Worm (Caenorhabditis elegans): Measurements from ENCODE around the gene R04E5.8.

Gene R04E5.8

DNA sequence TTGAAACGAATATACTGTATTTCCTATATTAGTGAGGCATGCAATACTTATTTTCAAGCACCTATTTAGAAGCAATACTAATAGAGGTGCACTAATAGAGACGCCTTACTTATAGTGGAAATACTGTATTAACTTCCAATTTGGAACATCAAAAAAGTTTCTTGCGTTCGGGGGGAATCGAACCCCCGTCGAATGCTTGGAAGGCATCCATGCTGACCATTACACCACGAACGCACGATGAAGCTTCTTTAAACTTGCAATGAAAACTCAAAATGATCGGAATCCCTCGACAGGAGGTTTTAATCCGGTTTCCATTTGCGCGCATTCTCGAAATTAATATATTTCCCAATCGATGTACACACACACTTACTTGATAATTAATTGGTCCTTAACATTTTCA is 32.3 kb upstream of the R04E5.8 start:
- TF ChIP-seq ahr-1 (tag; optimal IDR thresholded peaks at IDR 0.05) = no peak
- no peak for TF ChIP-seq ets-4 (tag; optimal IDR thresholded peaks at IDR 0.05)
- TF ChIP-seq ceh-2 (tag; optimal IDR thresholded peaks at IDR 0.05) = no peak

DNA sequence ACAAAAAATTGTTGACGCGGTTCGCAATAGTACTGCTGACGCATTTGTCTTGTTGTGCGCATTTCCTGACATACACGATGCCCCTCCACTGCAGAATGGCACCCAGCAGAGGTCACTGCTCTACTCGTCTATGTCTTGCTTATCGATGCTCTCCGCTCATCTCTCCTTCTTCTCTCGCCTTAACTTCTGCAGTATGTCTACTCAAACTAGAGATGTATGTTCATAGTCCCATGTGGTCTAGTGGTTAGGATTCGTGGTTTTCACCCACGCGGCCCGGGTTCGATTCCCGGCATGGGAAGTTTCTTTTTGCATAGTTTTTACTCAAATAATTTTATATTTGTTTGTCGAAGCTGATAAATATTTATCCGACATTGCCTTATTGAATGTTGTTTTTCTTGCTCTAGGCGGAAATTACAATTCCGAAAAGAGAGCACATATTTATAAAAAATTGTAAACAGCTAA is 30.0 kb upstream of the R04E5.8 start, which contains the start of gene C28G1.2:
TSS of gene C28G1.2 (plus strand) at position 130 of the 462 bp plus-strand sequence.
- peak; percentile 94 for TF ChIP-seq sox-4 (tag; optimal IDR thresholded peaks at IDR 0.05)
- no peak for TF ChIP-seq pha-4 (tag; optimal IDR thresholded peaks at IDR 0.05)
- peak; percentile 89 for TF ChIP-seq fax-1 (tag; optimal IDR thresholded peaks at IDR 0.05)
- peak; percentile 87 for TF ChIP-seq C08G9.2 (tag; optimal IDR thresholded peaks at IDR 0.05)
- peak; percentile 92 for TF ChIP-seq ahr-1 (tag; optimal IDR thresholded peaks at IDR 0.05)
- peak; percentile 88 for TF ChIP-seq ceh-30 (tag; optimal IDR thresholded peaks at IDR 0.05)
- TF ChIP-seq pqm-1 (tag; optimal IDR thresholded peaks at IDR 0.05) = peak; percentile 85
- TF ChIP-seq ceh-18 (tag; optimal IDR thresholded peaks at IDR 0.05) = peak; percentile 94
- TF ChIP-seq gmeb-2 (tag; optimal IDR thresholded peaks at IDR 0.05) = peak; percentile 94
- TF ChIP-seq che-1 (tag; optimal IDR thresholded peaks at IDR 0.05) = peak; percentile 93
- TF ChIP-seq syd-9 (tag; optimal IDR thresholded peaks at IDR 0.05) = peak; percentile 96
- TF ChIP-seq elt-2 (tag; optimal IDR thresholded peaks at IDR 0.05) = peak; percentile 96
- TF ChIP-seq npax-4 (tag; optimal IDR thresholded peaks at IDR 0.05) = peak; percentile 85
- TF ChIP-seq ztf-16 (tag; optimal IDR thresholded peaks at IDR 0.05) = peak; percentile 93
- peak; percentile 96 for TF ChIP-seq T23F11.4 (GFP tag; optimal IDR thresholded peaks at IDR 0.05)
- TF ChIP-seq ceh-14 (tag; optimal IDR thresholded peaks at IDR 0.05) = peak; percentile 92
- TF ChIP-seq nhr-232 (tag; optimal IDR thresholded peaks at IDR 0.05) = peak; percentile 90
- peak; percentile 87 for TF ChIP-seq hlh-8 (tag; optimal IDR thresholded peaks at IDR 0.05)
- TF ChIP-seq hlh-13 (GFP tag; optimal IDR thresholded peaks at IDR 0.05) = peak; percentile 97
- TF ChIP-seq elt-4 (tag; optimal IDR thresholded peaks at IDR 0.05) = peak; percentile 90
- TF ChIP-seq ceh-24 (tag; optimal IDR thresholded peaks at IDR 0.05) = peak; percentile 79
- peak; percentile 92 for TF ChIP-seq C38D4.7 (GFP tag; optimal IDR thresholded peaks at IDR 0.05)
- TF ChIP-seq ceh-34 (tag; optimal IDR thresholded peaks at IDR 0.05) = peak; percentile 97
- peak; percentile 96 for TF ChIP-seq rnt-1 (tag; optimal IDR thresholded peaks at IDR 0.05)
- TF ChIP-seq ceh-2 (tag; optimal IDR thresholded peaks at IDR 0.05) = peak; percentile 89
- TF ChIP-seq nfya-1 (tag; optimal IDR thresholded peaks at IDR 0.05) = peak; percentile 89
- TF ChIP-seq unc-55 (GFP tag; optimal IDR thresholded peaks at IDR 0.05) = peak; percentile 25
- peak; percentile 52 for TF ChIP-seq ets-4 (tag; optimal IDR thresholded peaks at IDR 0.05)
- TF ChIP-seq pat-9 (tag; optimal IDR thresholded peaks at IDR 0.05) = peak; percentile 93
- peak; percentile 91 for TF ChIP-seq hlh-15 (tag; optimal IDR thresholded peaks at IDR 0.05)
- TF ChIP-seq hlh-6 (tag; optimal IDR thresholded peaks at IDR 0.05) = peak; percentile 93
- peak; percentile 75 for TF ChIP-seq mec-3 (tag; optimal IDR thresholded peaks at IDR 0.05; ENCODE audit: borderline replicate concordance)
- peak; percentile 76 for TF ChIP-seq hlh-30 (tag; optimal IDR thresholded peaks at IDR 0.05; ENCODE audit: insufficient read depth)
- peak; percentile 86 for TF ChIP-seq sox-2 (GFP tag; IDR thresholded peaks at IDR 0.05)
- peak; percentile 96 for TF ChIP-seq Y22D7AL.16 (tag; optimal IDR thresholded peaks at IDR 0.05)
- TF ChIP-seq K09A11.1 (tag; optimal IDR thresholded peaks at IDR 0.05; ENCODE audit: insufficient read depth) = peak; percentile 87
- peak; percentile 95 for TF ChIP-seq eyg-1 (tag; optimal IDR thresholded peaks at IDR 0.05)
- TF ChIP-seq tbx-7 (tag; optimal IDR thresholded peaks at IDR 0.05) = peak; percentile 77
- peak; percentile 94 for TF ChIP-seq unc-86 (tag; optimal IDR thresholded peaks at IDR 0.05)
- peak; percentile 93 for TF ChIP-seq unc-42 (tag; optimal IDR thresholded peaks at IDR 0.05)
- TF ChIP-seq pros-1 (tag; optimal IDR thresholded peaks at IDR 0.05) = peak; percentile 75
- peak; percentile 94 for TF ChIP-seq pha-2 (tag; optimal IDR thresholded peaks at IDR 0.05)
- peak; percentile 95 for TF ChIP-seq tbx-2 (tag; optimal IDR thresholded peaks at IDR 0.05)
- no peak for TF ChIP-seq ama-1 (optimal IDR thresholded peaks at IDR 0.05)
- TF ChIP-seq ceh-22 (tag; optimal IDR thresholded peaks at IDR 0.05) = peak; percentile 8
- peak; percentile 86 for TF ChIP-seq pag-3 (tag; optimal IDR thresholded peaks at IDR 0.05; ENCODE audit: borderline replicate concordance)
- TF ChIP-seq unc-3 (GFP tag; conservative IDR thresholded peaks at IDR 0.05) = peak; percentile 97
- TF ChIP-seq unc-3 (tag; optimal IDR thresholded peaks at IDR 0.05) = peak; percentile 94
- TF ChIP-seq ceh-48 (tag; optimal IDR thresholded peaks at IDR 0.05) = peak; percentile 89
- peak; percentile 74 for TF ChIP-seq lim-6 (tag; optimal IDR thresholded peaks at IDR 0.05)
- peak; percentile 94 for TF ChIP-seq K02D7.2 (tag; optimal IDR thresholded peaks at IDR 0.05)
